Fruit fly (Drosophila melanogaster) whole organism, embryonic: ENCODE data around the gene CG11655.

Experiments
- Ada2b ChIP-seq: fragments of 200-800 bp; sonication (Bioruptor generic); IDR thresholded peaks from 2 replicates; pipeline ENCODE4 v1.3.6; 2022; ENCODE audit warnings: missing biosample characterization, missing genetic modification characterization
- Antp ChIP-seq: fragments of 200-800 bp; sonication (Bioruptor generic); optimal IDR thresholded peaks from 3 replicates; lab custom pipeline; 2016; ENCODE audit warnings: missing biosample characterization, missing genetic modification characterization
- Awh ChIP-seq: fragments of 200-800 bp; sonication (Bioruptor generic); IDR thresholded peaks from 2 replicates; pipeline ENCODE4, ENCODE4 v1.3.6; 2022; ENCODE audit warnings: missing biosample characterization, missing genetic modification characterization
- CG10543 ChIP-seq: fragments of 200-800 bp; sonication (Bioruptor generic); optimal IDR thresholded peaks from 3 replicates; lab custom pipeline; 2017; ENCODE audit warnings: missing biosample characterization, mild to moderate bottlenecking, missing genetic modification characterization, moderate library complexity
- CG12659 ChIP-seq: fragments of 200-800 bp; sonication (Bioruptor generic); optimal IDR thresholded peaks from 3 replicates; lab custom pipeline; 2017; ENCODE audit warnings: mild to moderate bottlenecking, missing biosample characterization, missing genetic modification reagents, missing genetic modification characterization
- CG13296 ChIP-seq: fragments of 200-800 bp; sonication (Bioruptor generic); optimal IDR thresholded peaks from 3 replicates; lab custom pipeline; 2018; ENCODE audit warnings: missing biosample characterization, mild to moderate bottlenecking, missing genetic modification characterization
- CG14050 ChIP-seq: fragments of 200-800 bp; sonication (Bioruptor generic); IDR thresholded peaks from 3 replicates; pipeline ENCODE4 v1.3.6; 2022; ENCODE audit warnings: missing biosample characterization, missing genetic modification characterization
- CG14860 ChIP-seq: fragments of 200-800 bp; sonication (Bioruptor generic); IDR thresholded peaks from 3 replicates; pipeline ENCODE4 v1.3.6; 2022; ENCODE audit warnings: missing biosample characterization, missing genetic modification characterization; ENCODE audit not compliant: partially characterized antibody
- CG16779 ChIP-seq: fragments of 200-800 bp; sonication (Bioruptor generic); IDR thresholded peaks from 2 replicates; pipeline ENCODE4 v1.3.6; 2022; ENCODE audit warnings: missing biosample characterization, missing genetic modification characterization
- CG18476 ChIP-seq: fragments of 200-800 bp; sonication (Bioruptor generic); optimal IDR thresholded peaks from 2 replicates; lab custom pipeline; 2016; ENCODE audit warnings: missing biosample characterization, mild to moderate bottlenecking, missing genetic modification characterization
- CG18599 ChIP-seq: fragments of 200-800 bp; sonication (Bioruptor generic); optimal IDR thresholded peaks from 3 replicates; lab custom pipeline; 2017; ENCODE audit warnings: missing biosample characterization, missing genetic modification characterization, mild to moderate bottlenecking, moderate library complexity, missing genetic modification reagents
- CG2116 ChIP-seq: fragments of 200-800 bp; sonication (Bioruptor generic); optimal IDR thresholded peaks from 3 replicates; lab custom pipeline; 2018; ENCODE audit warnings: missing biosample characterization, mild to moderate bottlenecking, missing genetic modification characterization
- CG34376 ChIP-seq: fragments of 200-800 bp; sonication (Bioruptor generic); optimal IDR thresholded peaks from 2 replicates; lab custom pipeline; 2018; ENCODE audit warnings: missing biosample characterization, mild to moderate bottlenecking, missing genetic modification characterization
- CG3726 ChIP-seq: fragments of 200-800 bp; sonication (Bioruptor generic); IDR thresholded peaks from 3 replicates; pipeline ENCODE4, ENCODE4 v1.3.6; 2022; ENCODE audit warnings: missing biosample characterization, missing genetic modification characterization
- CG6683 ChIP-seq: fragments of 200-800 bp; sonication (Bioruptor generic); optimal IDR thresholded peaks from 2 replicates; lab custom pipeline; 2017; ENCODE audit warnings: missing biosample characterization, mild to moderate bottlenecking, missing genetic modification characterization, missing genetic modification reagents
- CG7786 ChIP-seq: fragments of 200-800 bp; sonication (Bioruptor generic); optimal IDR thresholded peaks from 2 replicates; lab custom pipeline; 2016; ENCODE audit warnings: missing biosample characterization, missing genetic modification characterization
- Deaf1 ChIP-seq: fragments of 200-800 bp; optimal IDR thresholded peaks from 3 replicates; lab custom pipeline; 2019; ENCODE audit warnings: missing biosample characterization, mild to moderate bottlenecking, missing genetic modification characterization, moderate library complexity
- Dip2 ChIP-seq: fragments of 200-800 bp; sonication (Bioruptor generic); IDR thresholded peaks from 2 replicates; pipeline ENCODE4 v1.3.6; 2022; ENCODE audit warnings: missing biosample characterization, missing genetic modification characterization
- Dref ChIP-seq: fragments of 200-800 bp; sonication (Bioruptor generic); IDR thresholded peaks from 2 replicates; pipeline ENCODE4 v1.3.6; 2022; ENCODE audit warnings: missing biosample characterization, missing genetic modification characterization
- Ets97D ChIP-seq: fragments of 200-800 bp; sonication (Bioruptor generic); optimal IDR thresholded peaks from 3 replicates; lab custom pipeline; 2016; ENCODE audit warnings: missing biosample characterization, missing genetic modification characterization
- GATAe ChIP-seq: fragments of 200-800 bp; sonication (Bioruptor generic); conservative IDR thresholded peaks from 2 replicates; pipeline ENCODE4 v1.3.6; 2022; ENCODE audit warnings: missing biosample characterization, missing genetic modification characterization
- Gsc ChIP-seq: fragments of 200-800 bp; sonication (Bioruptor generic); IDR thresholded peaks from 2 replicates; pipeline ENCODE4 v1.3.6; 2022; ENCODE audit warnings: missing biosample characterization, missing genetic modification characterization
- HLH3B ChIP-seq: fragments of 200-800 bp; sonication (Bioruptor generic); IDR thresholded peaks from 2 replicates; pipeline ENCODE4 v1.3.6; 2022; ENCODE audit warnings: missing biosample characterization, missing genetic modification characterization
- Hand ChIP-seq: fragments of 200-800 bp; sonication (Bioruptor generic); optimal IDR thresholded peaks from 2 replicates; lab custom pipeline; 2017; ENCODE audit warnings: mild to moderate bottlenecking, missing biosample characterization, missing genetic modification reagents, missing genetic modification characterization
- Hmx ChIP-seq: fragments of 200-800 bp; sonication (Bioruptor generic); optimal IDR thresholded peaks from 2 replicates; lab custom pipeline; 2016; ENCODE audit warnings: missing biosample characterization, missing genetic modification characterization
- Nf-YC ChIP-seq: fragments of 200-800 bp; optimal IDR thresholded peaks from 3 replicates; lab custom pipeline; 2019; ENCODE audit warnings: missing biosample characterization, mild to moderate bottlenecking, missing genetic modification characterization, moderate library complexity
- Pdp1 ChIP-seq, 2 experiments: fragments of 200-800 bp; sonication (Bioruptor generic); optimal IDR thresholded peaks; 3 replicates each; lab custom pipeline; 2016; ENCODE audit warnings: missing biosample characterization in 2 of 2, missing genetic modification characterization in 2 of 2, mild to moderate bottlenecking in 1 of 2, moderate library complexity in 1 of 2
- Rfx ChIP-seq: fragments of 200-800 bp; sonication (Bioruptor generic); IDR thresholded peaks from 2 replicates; pipeline ENCODE4 v1.3.6; 2022; ENCODE audit warnings: missing biosample characterization, missing genetic modification characterization
- Taf1 ChIP-seq: fragments of 200-800 bp; sonication (Bioruptor generic); IDR thresholded peaks from 2 replicates; pipeline ENCODE4 v1.3.6; 2022; ENCODE audit warnings: missing biosample characterization, missing genetic modification characterization
- cato ChIP-seq: fragments of 200-800 bp; sonication (Bioruptor generic); optimal IDR thresholded peaks from 2 replicates; lab custom pipeline; 2016; ENCODE audit warnings: missing biosample characterization, missing genetic modification characterization, borderline replicate concordance
- chinmo ChIP-seq: fragments of 200-800 bp; sonication (Bioruptor generic); IDR thresholded peaks from 4 replicates; pipeline ENCODE4 v1.3.6; 2022; ENCODE audit warnings: missing biosample characterization, missing genetic modification characterization; ENCODE audit not compliant: partially characterized antibody
- da ChIP-seq: fragments of 200-800 bp; sonication (Bioruptor generic); optimal IDR thresholded peaks from 2 replicates; lab custom pipeline; 2016; ENCODE audit warnings: missing biosample characterization, missing genetic modification characterization
- dimm ChIP-seq: fragments of 200-800 bp; sonication (Bioruptor generic); IDR thresholded peaks from 2 replicates; pipeline ENCODE4 v1.3.6; 2022; ENCODE audit warnings: missing biosample characterization, missing genetic modification characterization
- dmrt11E ChIP-seq: fragments of 200-800 bp; sonication (Bioruptor generic); optimal IDR thresholded peaks from 3 replicates; lab custom pipeline; 2018; ENCODE audit warnings: missing biosample characterization, mild to moderate bottlenecking, missing genetic modification characterization, moderate library complexity
- exex ChIP-seq: fragments of 200-800 bp; sonication (Bioruptor generic); optimal IDR thresholded peaks from 4 replicates; lab custom pipeline; 2018; ENCODE audit warnings: missing biosample characterization, mild to moderate bottlenecking, missing genetic modification characterization, moderate library complexity
- grn ChIP-seq: fragments of 200-800 bp; sonication (Bioruptor generic); optimal IDR thresholded peaks from 3 replicates; lab custom pipeline; 2017; ENCODE audit warnings: missing biosample characterization, missing genetic modification characterization
- kah ChIP-seq: fragments of 200-800 bp; sonication (Bioruptor generic); optimal IDR thresholded peaks from 2 replicates; lab custom pipeline; 2018; ENCODE audit warnings: missing biosample characterization, mild to moderate bottlenecking, missing genetic modification characterization
- kay ChIP-seq: fragments of 200-800 bp; sonication (Bioruptor generic); optimal IDR thresholded peaks from 2 replicates; lab custom pipeline; 2016; ENCODE audit warnings: missing biosample characterization, missing genetic modification characterization
- kni ChIP-seq: fragments of 200-800 bp; sonication (Bioruptor generic); optimal IDR thresholded peaks from 3 replicates; lab custom pipeline; 2017; ENCODE audit warnings: mild to moderate bottlenecking, missing biosample characterization, missing genetic modification reagents, missing genetic modification characterization
- mam ChIP-seq: fragments of 200-800 bp; sonication (Bioruptor generic); optimal IDR thresholded peaks from 3 replicates; lab custom pipeline; 2016; ENCODE audit warnings: missing biosample characterization, missing genetic modification characterization
- mirr ChIP-seq: fragments of 200-800 bp; sonication (Bioruptor generic); optimal IDR thresholded peaks from 3 replicates; lab custom pipeline; 2018; ENCODE audit warnings: missing biosample characterization, mild to moderate bottlenecking, missing genetic modification characterization
- nmo ChIP-seq: fragments of 200-800 bp; sonication (Bioruptor generic); optimal IDR thresholded peaks from 2 replicates; lab custom pipeline; 2018; ENCODE audit warnings: missing biosample characterization, mild to moderate bottlenecking, missing genetic modification characterization, moderate library complexity
- nom ChIP-seq: fragments of 200-800 bp; sonication (Bioruptor generic); optimal IDR thresholded peaks from 2 replicates; lab custom pipeline; 2017; ENCODE audit warnings: missing biosample characterization, missing genetic modification characterization, mild to moderate bottlenecking, moderate library complexity, missing genetic modification reagents
- pfk ChIP-seq: fragments of 200-800 bp; sonication (Bioruptor generic); optimal IDR thresholded peaks from 2 replicates; lab custom pipeline; 2018; ENCODE audit warnings: missing biosample characterization, mild to moderate bottlenecking, missing genetic modification characterization, moderate library complexity
- sd ChIP-seq: fragments of 200-800 bp; sonication (Bioruptor generic); optimal IDR thresholded peaks from 3 replicates; lab custom pipeline; 2018; ENCODE audit warnings: missing biosample characterization, mild to moderate bottlenecking, missing genetic modification characterization, moderate library complexity
- sens ChIP-seq: fragments of 200-800 bp; sonication (Bioruptor generic); peaks from one replicate; lab custom pipeline; 2016; ENCODE audit warnings: missing biosample characterization, missing genetic modification characterization
- sug ChIP-seq: fragments of 200-800 bp; optimal IDR thresholded peaks from 2 replicates; lab custom pipeline; 2019; ENCODE audit warnings: missing biosample characterization, mild to moderate bottlenecking, missing genetic modification characterization, moderate library complexity
- twi ChIP-seq: fragments of 200-800 bp; optimal IDR thresholded peaks from 2 replicates; lab custom pipeline; 2019; ENCODE audit warnings: missing biosample characterization, mild to moderate bottlenecking, missing genetic modification characterization, moderate library complexity
- zfh1 ChIP-seq: fragments of 200-800 bp; sonication (Bioruptor generic); IDR thresholded peaks from 3 replicates; pipeline ENCODE4 v1.3.6; 2022; ENCODE audit warnings: missing biosample characterization, missing genetic modification characterization

Gene CG11655

dm6 chrX:15462436-15462857 is 9.2 kb downstream of the CG11655 start, which contains the start of the genes shtd, CG6294 and CG6299 (continued):
- TF ChIP-seq Deaf1 (tag; lab: Kevin White, UChicago) = peak; percentile 55
- peak; percentile 84 for TF ChIP-seq sens (GFP tag; lab: Kevin White, UChicago)
- no peak for TF ChIP-seq CG18599
- no peak for TF ChIP-seq GATAe (GFP tag; lab: Robert Waterston, UW)
- TF ChIP-seq Dref = peak; percentile 96
- no peak for TF ChIP-seq Gsc (GFP tag; lab: Robert Waterston, UW)
- TF ChIP-seq cato = no peak
- peak; percentile 80 for TF ChIP-seq Ets97D (GFP tag; lab: Kevin White, UChicago)
- peak; percentile 82 for TF ChIP-seq CG2116 (GFP tag; lab: Kevin White, UChicago)
- TF ChIP-seq twi = peak; percentile 14
- TF ChIP-seq, all 482 proteins: peak for 113

- TF ChIP-seq CG12659 = no peak
- peak; percentile 94 for TF ChIP-seq pfk (GFP tag; lab: Kevin White, UChicago)
- TF ChIP-seq grn (GFP tag; lab: Kevin White, UChicago) = peak; percentile 77
- peak; percentile 72 for TF ChIP-seq mirr (GFP tag; lab: Kevin White, UChicago)
- peak; percentile 85 for TF ChIP-seq CG34376 (GFP tag; lab: Kevin White, UChicago)
- TF ChIP-seq HLH3B (GFP tag; lab: Robert Waterston, UW) = no peak
- no peak for TF ChIP-seq Ada2b (GFP tag; lab: Robert Waterston, UW)
- peak; percentile 71 for TF ChIP-seq kay (GFP tag; lab: Kevin White, UChicago)
- peak; percentile 99 for TF ChIP-seq exex
- TF ChIP-seq sd = peak; percentile 88
- peak; percentile 35; the same call in 1 of the 2 replicates for TF ChIP-seq GATAe (GFP tag; lab: Robert Waterston, UW)
- TF ChIP-seq Pdp1 (GFP tag; optimal IDR thresholded peaks at IDR 0.05; lab: Kevin White, UChicago) = peak in 1 of 2 experiments; percentile 14
- 0 out of 2 replicates have a peak, but pooled peaks have one; percentile 16 for TF ChIP-seq Awh (GFP tag; lab: Robert Waterston, UW)
- peak; percentile 31 for TF ChIP-seq CG10543
- TF ChIP-seq Nf-YC = peak; percentile 22
- no peak for TF ChIP-seq Hand (GFP tag; lab: Kevin White, UChicago)
- no peak for TF ChIP-seq CG14860
- peak; percentile 67 for TF ChIP-seq sug (tag; lab: Kevin White, UChicago)
- TF ChIP-seq Dip2 (GFP tag; lab: Robert Waterston, UW) = no peak
- TF ChIP-seq chinmo (GFP tag; lab: Robert Waterston, UW) = 0 out of 4 replicates have a peak, but pooled peaks have one; percentile 46
Observed at dm6 chrX:15464531-15464930, 11.3 kb downstream of the CG11655 start.

- no peak for TF ChIP-seq CG6683 (GFP tag; lab: Kevin White, UChicago)
- TF ChIP-seq CG3726 (GFP tag; lab: Robert Waterston, UW) = no peak
- TF ChIP-seq Rfx (GFP tag; lab: Robert Waterston, UW) = 0 out of 2 replicates have a peak, but pooled peaks have one; percentile 4
- no peak for TF ChIP-seq CG13296 (GFP tag; lab: Kevin White, UChicago)
- TF ChIP-seq mam (GFP tag; lab: Kevin White, UChicago) = no peak
- TF ChIP-seq dimm (GFP tag; lab: Robert Waterston, UW) = no peak
- no peak for TF ChIP-seq Antp
- TF ChIP-seq Hmx (GFP tag; lab: Kevin White, UChicago) = no peak
- TF ChIP-seq nmo (GFP tag; lab: Kevin White, UChicago) = no peak
- no peak for TF ChIP-seq CG16779 (GFP tag; lab: Robert Waterston, UW)
- no peak for TF ChIP-seq CG18476 (GFP tag; lab: Kevin White, UChicago)
- TF ChIP-seq sug (tag; lab: Kevin White, UChicago) = peak; percentile 68
- TF ChIP-seq kni (GFP tag; lab: Kevin White, UChicago) = peak; percentile 68
- no peak for TF ChIP-seq Taf1 (GFP tag; lab: Robert Waterston, UW)
- no peak for TF ChIP-seq zfh1 (GFP tag; lab: Robert Waterston, UW)
- no peak for TF ChIP-seq dmrt11E (tag; lab: Kevin White, UChicago)
- peak; percentile 1 for TF ChIP-seq nom
- TF ChIP-seq exex = peak; percentile 44
- no peak for TF ChIP-seq da (GFP tag; lab: Kevin White, UChicago)
- no peak for TF ChIP-seq CG14050
- no peak for TF ChIP-seq kah
- no peak for TF ChIP-seq CG7786 (GFP tag; lab: Kevin White, UChicago)
Observed at dm6 chrX:15465410-15465809, 12.1 kb downstream of the CG11655 start.
